Worm (Caenorhabditis elegans): Measurements from ENCODE around the gene T02D1.9.

DNA sequence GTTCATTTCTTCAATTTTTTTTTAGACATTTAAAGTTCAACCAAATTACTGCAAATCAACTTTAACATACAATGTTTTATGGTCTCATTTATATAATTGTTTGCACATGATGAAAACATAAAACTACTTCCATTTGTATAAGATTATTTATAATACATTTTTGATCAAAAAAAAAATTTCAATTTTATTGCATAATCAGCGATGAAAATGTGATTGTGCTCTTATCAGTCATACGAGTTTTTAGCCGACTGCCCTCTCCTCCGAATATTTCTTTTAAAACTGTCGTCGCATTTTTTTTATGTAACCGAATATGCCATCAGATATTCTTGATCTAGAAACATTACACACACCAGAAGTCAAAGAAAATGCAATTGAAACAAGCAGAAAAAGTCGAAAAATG is 33.0 kb upstream of the T02D1.9 start, which contains the start of gene F08A7.1:
- TF ChIP-seq tbx-11 (GFP tag; IDR thresholded peaks at IDR 0.05) (no peak), aly-1 (tag; optimal IDR thresholded peaks at IDR 0.05) (no peak), sea-1 (GFP tag; conservative IDR thresholded peaks at IDR 0.05) (no peak), hmbx-1 (tag; optimal IDR thresholded peaks at IDR 0.05) (no peak), ama-1 (optimal IDR thresholded peaks at IDR 0.05) (no peak), tbx-37 (GFP tag; conservative IDR thresholded peaks at IDR 0.05) (no peak), ceh-13 (GFP tag; optimal IDR thresholded peaks at IDR 0.05) (no peak)
